Fruit fly (Drosophila melanogaster) S2 (cell line): ENCODE data around the gene pigeon.

Experiments used
- CG8478 ChIP-seq: fragments of >200 bp; optimal IDR thresholded peaks from 2 replicates; lab custom pipeline; 2018
- CTCF ChIP-seq, 2 experiments: fragments of >200 bp; optimal IDR thresholded peaks; 2 replicates each; lab custom pipeline; 2018

dm6 chr2L:19159552-19160406, 26.1 kb upstream of the pigeon start:
- no peak for TF ChIP-seq CTCF (optimal IDR thresholded peaks at IDR 0.05; lab: Kevin White, UChicago)
- no peak for TF ChIP-seq CG8478 (lab: Kevin White, UChicago)
